Worm (Caenorhabditis elegans): ENCODE results near the gene nhr-63.

The nhr-63 gene

DNA sequence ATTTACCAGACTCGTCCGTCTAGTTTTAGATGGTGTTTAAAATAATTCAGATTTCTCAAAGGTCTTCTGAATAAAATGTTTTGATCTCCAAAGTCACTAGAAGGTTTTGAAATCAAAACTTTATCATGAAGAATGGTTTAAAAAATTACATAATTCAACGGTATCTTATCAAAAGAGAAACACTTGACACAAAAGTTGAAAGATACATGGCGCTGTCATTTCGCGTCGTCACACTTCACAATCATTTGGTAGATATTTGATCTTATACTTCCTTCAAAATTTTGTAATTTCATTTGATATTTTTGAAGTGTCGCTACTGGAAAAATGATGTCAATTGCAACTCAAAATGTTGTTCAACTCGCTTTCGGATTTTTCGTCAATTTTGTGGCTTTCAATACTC, 45.3 kb upstream of the nhr-63 start, which contains the start of gene F36G9.3:
Gene F36G9.3 (plus strand): TSS at position 301 of the 400 bp plus-strand sequence.
- no peak for TF ChIP-seq madf-8 (GFP tag; conservative IDR thresholded peaks at IDR 0.05)
- no peak for TF ChIP-seq ekl-4 (GFP tag; IDR thresholded peaks at IDR 0.05)
- TF ChIP-seq nhr-120 (GFP tag; IDR thresholded peaks at IDR 0.05), result no peak
- TF ChIP-seq xnd-1 (tag; optimal IDR thresholded peaks at IDR 0.05), result no peak
- TF ChIP-seq F10E7.11 (tag; optimal IDR thresholded peaks at IDR 0.05), result no peak
- no peak for TF ChIP-seq akir-1 (GFP tag; optimal IDR thresholded peaks at IDR 0.05)
- no peak for TF ChIP-seq lin-54 (GFP tag; optimal IDR thresholded peaks at IDR 0.05)
- TF ChIP-seq K11D2.4 (GFP tag; IDR thresholded peaks at IDR 0.05), result no peak
- no peak for TF ChIP-seq tbx-9 (tag; optimal IDR thresholded peaks at IDR 0.05; ENCODE audit: borderline replicate concordance)
- no peak for TF ChIP-seq ceh-27 (GFP tag; optimal IDR thresholded peaks at IDR 0.05)
- TF ChIP-seq ccch-3 (GFP tag; optimal IDR thresholded peaks at IDR 0.05), result no peak
- no peak for TF ChIP-seq mel-28 (tag; optimal IDR thresholded peaks at IDR 0.05; ENCODE audit: borderline replicate concordance)
- TF ChIP-seq B0261.1 (tag; optimal IDR thresholded peaks at IDR 0.05), result no peak
- no peak for TF ChIP-seq sdz-38 (tag; optimal IDR thresholded peaks at IDR 0.05)
- no peak for TF ChIP-seq mxl-1 (tag; optimal IDR thresholded peaks at IDR 0.05)
- no peak for TF ChIP-seq ceh-79 (tag; optimal IDR thresholded peaks at IDR 0.05)
- TF ChIP-seq madf-3 (GFP tag; IDR thresholded peaks at IDR 0.05), result no peak
- no peak for TF ChIP-seq efl-1 (GFP tag; optimal IDR thresholded peaks at IDR 0.05)

DNA sequence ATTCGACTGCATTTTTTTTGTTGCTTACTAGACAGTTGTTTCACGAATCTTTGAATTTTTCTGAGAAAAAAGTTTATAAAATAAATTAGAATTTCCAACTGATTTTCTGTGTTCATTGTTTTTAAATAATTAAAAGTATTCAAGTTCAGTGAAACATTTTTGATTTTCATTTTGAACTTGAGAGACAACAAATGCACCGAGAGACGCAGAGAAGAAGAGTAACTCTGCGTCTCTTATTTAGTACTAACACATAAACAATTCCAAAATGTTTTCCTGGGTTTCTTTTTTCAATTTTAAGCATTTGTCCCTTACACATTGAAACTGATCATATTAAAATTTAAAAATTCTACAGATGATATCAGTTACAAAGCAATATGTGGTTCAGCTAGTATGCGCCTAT, 42.9 kb upstream of the nhr-63 start:
- TF ChIP-seq Y79H2A.3 (GFP tag; conservative IDR thresholded peaks at IDR 0.05) (no peak), hmg-1.2 (GFP tag; IDR thresholded peaks at IDR 0.05) (peak; percentile 70; the same call in 1 of the 2 replicates), let-607 (tag; optimal IDR thresholded peaks at IDR 0.05) (no peak), tbx-9 (tag; optimal IDR thresholded peaks at IDR 0.05; ENCODE audit: borderline replicate concordance) (no peak)

DNA sequence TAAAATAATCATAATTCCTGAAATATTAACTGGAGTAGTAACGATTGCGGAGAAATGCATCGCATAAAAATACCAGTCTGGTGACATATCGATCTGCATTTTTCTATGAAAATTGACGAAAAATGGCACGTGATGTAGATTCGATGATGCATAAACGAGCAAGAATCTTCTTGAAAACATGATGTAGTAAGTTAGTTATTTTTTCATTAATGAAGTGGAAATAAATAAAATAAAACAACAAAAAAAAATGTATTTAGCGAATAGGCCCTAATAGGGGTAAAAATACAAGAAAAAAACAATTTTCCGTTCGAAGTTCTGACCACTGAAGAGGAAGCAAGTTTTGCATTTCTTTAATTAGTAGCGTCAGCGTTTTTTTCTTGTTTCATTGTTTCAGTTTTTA, 37.3 kb upstream of the nhr-63 start, which contains the start of gene sri-2:
Gene sri-2 (minus strand): TSS at position 101 of the 400 bp plus-strand sequence.
- no peak for TF ChIP-seq C06A6.2 (GFP tag; conservative IDR thresholded peaks at IDR 0.05)
- no peak for TF ChIP-seq unc-130 (GFP tag; optimal IDR thresholded peaks at IDR 0.05)

DNA sequence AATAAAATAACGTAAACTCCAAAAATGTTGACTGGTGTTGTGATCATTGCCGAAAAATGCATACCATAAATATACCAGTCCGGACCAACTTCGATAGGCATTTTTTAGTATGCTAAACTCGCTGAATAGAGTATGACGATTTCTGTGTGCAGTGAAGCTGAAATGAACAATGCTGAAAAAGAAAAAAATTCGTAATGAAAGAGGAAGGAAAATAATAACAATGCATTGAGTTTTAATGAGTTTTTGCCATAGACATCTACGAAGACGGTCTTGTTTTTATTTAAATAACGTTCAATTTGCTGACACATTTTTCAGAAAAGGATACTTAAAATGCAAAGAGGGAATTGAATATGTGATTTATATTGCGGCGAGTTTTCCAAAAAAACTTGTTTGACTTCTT, 34.8 kb upstream of the nhr-63 start, which contains the start of gene sri-1:
Gene sri-1 (minus strand): TSS at position 101 of the 400 bp plus-strand sequence.
- TF ChIP-seq somi-1 (GFP tag; optimal IDR thresholded peaks at IDR 0.05), result no peak
- TF ChIP-seq lin-40 (tag; optimal IDR thresholded peaks at IDR 0.05), result no peak
- no peak for TF ChIP-seq zim-3 (tag; optimal IDR thresholded peaks at IDR 0.05)
- no peak for TF ChIP-seq lir-1 (GFP tag; conservative IDR thresholded peaks at IDR 0.05)

DNA sequence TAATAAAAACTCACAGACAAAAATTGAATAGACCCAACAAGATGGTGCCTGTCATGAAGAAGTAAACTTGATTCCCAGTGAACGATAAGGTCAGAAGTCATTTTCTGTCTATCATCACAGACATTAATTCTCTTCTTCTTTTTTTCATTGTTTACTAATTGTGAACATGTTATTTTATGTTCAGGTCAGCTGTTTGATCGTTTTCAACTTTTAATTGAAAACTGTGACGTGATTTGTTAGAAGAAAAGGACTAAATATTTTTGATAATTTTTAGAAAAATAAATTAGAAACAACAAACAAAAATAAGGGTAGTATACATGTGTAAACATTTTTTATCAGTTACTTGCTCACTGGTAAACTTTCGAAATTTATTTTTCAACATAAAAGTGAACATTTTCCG, 32.7 kb upstream of the nhr-63 start, which contains the start of gene F36G9.7:
Gene F36G9.7 (minus strand): TSS at position 101 of the 400 bp plus-strand sequence.
- TF ChIP-seq unc-62 (GFP tag; optimal IDR thresholded peaks at IDR 0.05) (no peak), sdz-38 (tag; optimal IDR thresholded peaks at IDR 0.05) (no peak), akir-1 (GFP tag; optimal IDR thresholded peaks at IDR 0.05) (no peak), hsf-1 (GFP tag; IDR thresholded peaks at IDR 0.05) (no peak), B0035.1 (tag; optimal IDR thresholded peaks at IDR 0.05) (no peak), repo-1 (tag; optimal IDR thresholded peaks at IDR 0.05) (no peak), athp-1 (tag; optimal IDR thresholded peaks at IDR 0.05) (no peak), sptf-2 (GFP tag; optimal IDR thresholded peaks at IDR 0.05) (no peak), dox-1 (GFP tag; IDR thresholded peaks at IDR 0.05) (no peak), rec-8 (tag; optimal IDR thresholded peaks at IDR 0.05) (no peak), snpc-1.1 (tag; optimal IDR thresholded peaks at IDR 0.05; ENCODE audit: insufficient read depth) (no peak), let-526 (GFP tag; IDR thresholded peaks at IDR 0.05) (no peak), bed-1 (GFP tag; IDR thresholded peaks at IDR 0.05) (no peak), hrde-1 (tag; optimal IDR thresholded peaks at IDR 0.05; ENCODE audit: borderline replicate concordance) (no peak), mxl-1 (tag; optimal IDR thresholded peaks at IDR 0.05) (no peak)
